Fruit fly (Drosophila melanogaster) whole organism, embryonic: ENCODE data around the gene CG3862.
A peak's percentile ranks its signal among the peaks of the same experiment; 100 is the strongest.

Experiments
- Atf3 ChIP-seq: fragments of 200-800 bp; sonication (Bioruptor generic); optimal IDR thresholded peaks from 3 replicates; lab custom pipeline; 2016; ENCODE audit warnings: missing biosample characterization, missing genetic modification characterization
- Bdp1 ChIP-seq: fragments of 200-800 bp; sonication (Bioruptor generic); optimal IDR thresholded peaks from 3 replicates; lab custom pipeline; 2016; ENCODE audit warnings: missing biosample characterization, missing genetic modification characterization
- CG10366 ChIP-seq: fragments of 200-800 bp; sonication (Bioruptor generic); IDR thresholded peaks from 2 replicates; pipeline ENCODE4 v1.3.6; 2022; ENCODE audit warnings: missing biosample characterization, missing genetic modification characterization
- CG10543 ChIP-seq: fragments of 200-800 bp; sonication (Bioruptor generic); optimal IDR thresholded peaks from 3 replicates; lab custom pipeline; 2017; ENCODE audit warnings: missing biosample characterization, mild to moderate bottlenecking, missing genetic modification characterization, moderate library complexity
- CG10979 ChIP-seq: fragments of 200-800 bp; sonication (Bioruptor generic); optimal IDR thresholded peaks from 2 replicates; lab custom pipeline; 2018; ENCODE audit warnings: missing biosample characterization, mild to moderate bottlenecking, missing genetic modification characterization, moderate library complexity
- CG11696 ChIP-seq: fragments of 200-800 bp; sonication (Bioruptor generic); IDR thresholded peaks from 2 replicates; pipeline ENCODE4 v1.3.6; 2022; ENCODE audit warnings: missing biosample characterization, missing genetic modification characterization
- CG12769 ChIP-seq: fragments of 200-800 bp; sonication (Bioruptor generic); optimal IDR thresholded peaks from 2 replicates; lab custom pipeline; 2019; ENCODE audit warnings: missing biosample characterization, mild to moderate bottlenecking, missing genetic modification characterization, moderate library complexity
- CG14441 ChIP-seq: fragments of 200-800 bp; sonication (Bioruptor generic); IDR thresholded peaks from 2 replicates; pipeline ENCODE4 v1.3.6; 2022; ENCODE audit warnings: missing biosample characterization, missing genetic modification characterization
- CG2120 ChIP-seq: fragments of 200-800 bp; sonication (Bioruptor generic); optimal IDR thresholded peaks from 3 replicates; lab custom pipeline; 2016; ENCODE audit warnings: missing biosample characterization, missing genetic modification characterization
- CG2712 ChIP-seq: fragments of 200-800 bp; optimal IDR thresholded peaks from 3 replicates; lab custom pipeline; 2019; ENCODE audit warnings: missing biosample characterization, mild to moderate bottlenecking, missing genetic modification characterization, moderate library complexity
- CG30020 ChIP-seq: fragments of 200-800 bp; optimal IDR thresholded peaks from 2 replicates; lab custom pipeline; 2019; ENCODE audit warnings: missing biosample characterization, mild to moderate bottlenecking, missing genetic modification characterization, moderate library complexity
- CG31388 ChIP-seq: fragments of 200-800 bp; sonication (Bioruptor generic); optimal IDR thresholded peaks from 2 replicates; lab custom pipeline; 2016; ENCODE audit warnings: missing biosample characterization, missing genetic modification characterization
- CG31441 ChIP-seq: fragments of 200-800 bp; sonication (Bioruptor generic); IDR thresholded peaks from 2 replicates; pipeline ENCODE4 v1.3.6; 2022; ENCODE audit warnings: missing biosample characterization, missing genetic modification characterization
- CG33557 ChIP-seq: fragments of 200-800 bp; sonication (Bioruptor generic); optimal IDR thresholded peaks from 2 replicates; lab custom pipeline; 2019; ENCODE audit warnings: missing biosample characterization, mild to moderate bottlenecking, missing genetic modification characterization, moderate library complexity
- CG42726 ChIP-seq: fragments of 200-800 bp; sonication (Bioruptor generic); IDR thresholded peaks from 2 replicates; pipeline ENCODE4 v1.3.6; 2022; ENCODE audit warnings: missing biosample characterization, missing genetic modification characterization; ENCODE audit not compliant: partially characterized antibody
- CG6654 ChIP-seq: fragments of 200-800 bp; sonication (Bioruptor generic); optimal IDR thresholded peaks from 2 replicates; lab custom pipeline; 2017; ENCODE audit warnings: missing biosample characterization, mild to moderate bottlenecking, missing genetic modification characterization
- CG6791 ChIP-seq: fragments of 200-800 bp; sonication (Bioruptor generic); IDR thresholded peaks from 3 replicates; pipeline ENCODE4 v1.3.6; 2022; ENCODE audit warnings: missing biosample characterization, missing genetic modification characterization; ENCODE audit not compliant: partially characterized antibody
- CG8388 ChIP-seq: fragments of 200-800 bp; sonication (Bioruptor generic); optimal IDR thresholded peaks from 2 replicates; lab custom pipeline; 2019; ENCODE audit warnings: missing biosample characterization, mild to moderate bottlenecking, missing genetic modification characterization, moderate library complexity
- CG9437 ChIP-seq: fragments of 200-800 bp; sonication (Bioruptor generic); optimal IDR thresholded peaks from 2 replicates; lab custom pipeline; 2018; ENCODE audit warnings: missing biosample characterization, mild to moderate bottlenecking, missing genetic modification characterization
- CG9727 ChIP-seq: fragments of 200-800 bp; sonication (Bioruptor generic); optimal IDR thresholded peaks from 3 replicates; lab custom pipeline; 2017; ENCODE audit warnings: missing biosample characterization, mild to moderate bottlenecking, missing genetic modification characterization
- CG9932 ChIP-seq: fragments of 200-800 bp; sonication (Bioruptor generic); IDR thresholded peaks from 2 replicates; pipeline ENCODE4 v1.3.6; 2022; ENCODE audit warnings: missing biosample characterization, missing genetic modification characterization
- HHEX ChIP-seq: fragments of 200-800 bp; sonication (Bioruptor generic); optimal IDR thresholded peaks from 3 replicates; lab custom pipeline; 2017; ENCODE audit warnings: missing biosample characterization, mild to moderate bottlenecking, missing genetic modification characterization, missing genetic modification reagents
- HLH54F ChIP-seq: fragments of 200-800 bp; sonication (Bioruptor generic); optimal IDR thresholded peaks from 3 replicates; lab custom pipeline; 2016; ENCODE audit warnings: missing biosample characterization, missing genetic modification characterization
- HmgZ ChIP-seq: fragments of 200-800 bp; sonication (Bioruptor generic); optimal IDR thresholded peaks from 2 replicates; lab custom pipeline; 2018; ENCODE audit warnings: missing biosample characterization, mild to moderate bottlenecking, missing genetic modification characterization
- Hmr ChIP-seq: fragments of 200-800 bp; sonication (Bioruptor generic); optimal IDR thresholded peaks from 3 replicates; lab custom pipeline; 2017; ENCODE audit warnings: mild to moderate bottlenecking, missing biosample characterization, missing genetic modification reagents, missing genetic modification characterization
- Hr78 ChIP-seq, 2 experiments: fragments of 200-800 bp in 1 of 2; fragments of >200 bp in 1 of 2; sonication (Bioruptor generic) in 1 of 2; optimal IDR thresholded peaks; 2 replicates each; lab custom pipeline; 2017 to 2019; ENCODE audit warnings: missing biosample characterization in 2 of 2, missing genetic modification characterization in 2 of 2, mild to moderate bottlenecking in 1 of 2, moderate library complexity in 1 of 2
- Pdp1 ChIP-seq, 2 experiments: fragments of 200-800 bp; sonication (Bioruptor generic); optimal IDR thresholded peaks; 3 replicates each; lab custom pipeline; 2016; ENCODE audit warnings: missing biosample characterization in 2 of 2, missing genetic modification characterization in 2 of 2, mild to moderate bottlenecking in 1 of 2, moderate library complexity in 1 of 2
- Sox102F ChIP-seq: fragments of 200-800 bp; sonication (Bioruptor generic); optimal IDR thresholded peaks from 2 replicates; lab custom pipeline; 2018; ENCODE audit warnings: missing biosample characterization, mild to moderate bottlenecking, missing genetic modification characterization, moderate library complexity
- Taf1 ChIP-seq: fragments of 200-800 bp; sonication (Bioruptor generic); IDR thresholded peaks from 2 replicates; pipeline ENCODE4 v1.3.6; 2022; ENCODE audit warnings: missing biosample characterization, missing genetic modification characterization
- Trl ChIP-seq, 3 experiments: fragments of >200 bp in 2 of 3; fragments of 200-800 bp in 1 of 3; sonication (Bioruptor generic) in 1 of 3; optimal IDR thresholded peaks; 2 replicates in 1 of 3; 3 replicates in 2 of 3; lab custom pipeline; 2016 to 2017; ENCODE audit warnings: missing biosample characterization in 1 of 3, missing genetic modification characterization in 1 of 3
- ac ChIP-seq: fragments of 200-800 bp; sonication (Bioruptor generic); optimal IDR thresholded peaks from 3 replicates; lab custom pipeline; 2017; ENCODE audit warnings: missing biosample characterization, mild to moderate bottlenecking, missing genetic modification characterization
- crp ChIP-seq, 2 experiments: fragments of 200-800 bp; sonication (Bioruptor generic); optimal IDR thresholded peaks; 2 replicates in 1 of 2; 3 replicates in 1 of 2; lab custom pipeline; 2017; ENCODE audit warnings: missing biosample characterization in 2 of 2, missing genetic modification characterization in 2 of 2, mild to moderate bottlenecking in 1 of 2, moderate library complexity in 1 of 2
- dpn ChIP-seq, 2 experiments: fragments of 200-800 bp; sonication (Bioruptor generic); optimal IDR thresholded peaks; 3 replicates each; lab custom pipeline; 2016; ENCODE audit warnings: missing biosample characterization in 2 of 2, missing genetic modification characterization in 2 of 2
- eyg ChIP-seq: fragments of 200-800 bp; sonication (Bioruptor generic); optimal IDR thresholded peaks from 3 replicates; lab custom pipeline; 2016; ENCODE audit warnings: missing biosample characterization, missing genetic modification characterization
- fd102C ChIP-seq: fragments of 200-800 bp; sonication (Bioruptor generic); optimal IDR thresholded peaks from 2 replicates; lab custom pipeline; 2018; ENCODE audit warnings: missing biosample characterization, mild to moderate bottlenecking, missing genetic modification characterization, moderate library complexity
- gsb ChIP-seq: fragments of 200-800 bp; sonication (Bioruptor generic); IDR thresholded peaks from 2 replicates; pipeline ENCODE4 v1.3.6; 2022; ENCODE audit warnings: missing biosample characterization, missing genetic modification characterization
- kah ChIP-seq: fragments of 200-800 bp; sonication (Bioruptor generic); optimal IDR thresholded peaks from 2 replicates; lab custom pipeline; 2018; ENCODE audit warnings: missing biosample characterization, mild to moderate bottlenecking, missing genetic modification characterization
- kay ChIP-seq: fragments of 200-800 bp; sonication (Bioruptor generic); optimal IDR thresholded peaks from 2 replicates; lab custom pipeline; 2016; ENCODE audit warnings: missing biosample characterization, missing genetic modification characterization
- lola ChIP-seq, 3 experiments: fragments of >200 bp in 2 of 3; fragments of 200-800 bp in 1 of 3; sonication (Bioruptor generic) in 1 of 3; optimal IDR thresholded peaks; 2 replicates each; lab custom pipeline; 2017 to 2019; ENCODE audit warnings: missing biosample characterization in 3 of 3, missing genetic modification characterization in 3 of 3, mild to moderate bottlenecking in 1 of 3, moderate library complexity in 1 of 3
- odd ChIP-seq: fragments of 200-800 bp; sonication (Bioruptor generic); optimal IDR thresholded peaks from 2 replicates; lab custom pipeline; 2017; ENCODE audit warnings: missing biosample characterization, mild to moderate bottlenecking, missing genetic modification characterization
- pnt ChIP-seq: fragments of 200-800 bp; sonication (Bioruptor generic); optimal IDR thresholded peaks from 3 replicates; lab custom pipeline; 2016; ENCODE audit warnings: missing biosample characterization, missing genetic modification characterization
- psq ChIP-seq: fragments of 200-800 bp; sonication (Bioruptor generic); optimal IDR thresholded peaks from 2 replicates; lab custom pipeline; 2017; ENCODE audit warnings: missing biosample characterization, missing genetic modification characterization
- ro ChIP-seq: fragments of 200-800 bp; sonication (Bioruptor generic); IDR thresholded peaks from 2 replicates; pipeline ENCODE4 v1.3.6; 2022; ENCODE audit warnings: missing biosample characterization, missing genetic modification characterization
- sisA ChIP-seq: fragments of 200-800 bp; sonication (Bioruptor generic); IDR thresholded peaks from 2 replicates; pipeline ENCODE4 v1.3.6; 2022; ENCODE audit warnings: missing biosample characterization, missing genetic modification characterization
- slp2 ChIP-seq: fragments of 200-800 bp; sonication (Bioruptor generic); optimal IDR thresholded peaks from 2 replicates; lab custom pipeline; 2016; ENCODE audit warnings: missing biosample characterization, missing genetic modification characterization
- sna ChIP-seq: fragments of 200-800 bp; sonication (Bioruptor generic); IDR thresholded peaks from 2 replicates; pipeline ENCODE4 v1.3.6; 2022; ENCODE audit warnings: missing biosample characterization, missing genetic modification characterization; ENCODE audit not compliant: partially characterized antibody
- tup ChIP-seq: fragments of 200-800 bp; sonication (Bioruptor generic); optimal IDR thresholded peaks from 2 replicates; lab custom pipeline; 2016; ENCODE audit warnings: missing biosample characterization, mild to moderate bottlenecking, missing genetic modification characterization, moderate library complexity
- vvl ChIP-seq: fragments of 200-800 bp; sonication (Bioruptor generic); IDR thresholded peaks from 2 replicates; pipeline ENCODE4 v1.3.6; 2022; ENCODE audit warnings: missing biosample characterization, missing genetic modification characterization

Gene CG3862

DNA sequence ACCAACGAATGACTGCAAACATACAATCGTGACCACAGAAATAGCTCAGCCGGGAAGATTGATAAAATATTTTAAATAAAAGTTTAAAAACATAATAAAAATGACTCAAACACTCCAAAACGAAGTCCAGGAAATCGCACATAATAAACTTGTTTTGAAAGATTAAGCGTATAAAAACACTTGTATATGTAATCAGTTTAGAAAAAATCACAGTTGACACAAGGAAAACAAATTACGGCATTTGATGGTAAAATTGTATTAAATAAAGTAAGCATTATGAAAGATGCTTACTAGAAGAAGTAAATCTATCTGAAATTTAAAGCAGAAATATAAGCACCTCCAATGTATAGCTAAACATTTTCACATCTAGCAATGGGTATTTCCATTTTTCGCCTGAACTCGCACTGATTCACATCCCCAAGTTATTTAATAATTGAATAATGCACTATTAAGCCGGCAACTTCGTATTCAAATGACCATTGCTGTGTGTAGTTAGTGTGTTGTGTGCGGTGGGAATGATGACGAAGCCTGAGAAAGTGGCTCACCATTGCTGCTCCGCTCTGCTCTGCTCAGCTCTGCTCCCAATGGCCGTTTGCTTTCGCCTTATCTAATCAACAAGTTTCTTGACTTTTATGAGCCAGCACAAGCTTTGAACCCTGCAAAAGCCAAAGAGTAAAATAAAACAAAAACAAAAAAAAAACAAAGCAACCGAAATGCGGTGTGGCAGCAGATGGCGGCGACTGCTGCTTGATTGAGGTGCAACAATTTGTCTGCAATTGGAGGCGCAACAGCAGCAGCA is 21.7 kb upstream of the CG3862 start (continued):
- TF ChIP-seq sisA (GFP tag; lab: Robert Waterston, UW) (no peak), sna (GFP tag; lab: Robert Waterston, UW) (no peak), Pdp1 (GFP tag; optimal IDR thresholded peaks at IDR 0.05; lab: Kevin White, UChicago) (peak in 1 of 2 experiments; percentile 15), Trl (optimal IDR thresholded peaks at IDR 0.05; lab: Kevin White, UChicago) (no peak), Trl (GFP tag; optimal IDR thresholded peaks at IDR 0.05; lab: Kevin White, UChicago) (no peak), CG9437 (GFP tag; lab: Kevin White, UChicago) (peak; percentile 32), ac (GFP tag; lab: Kevin White, UChicago) (no peak), CG6654 (GFP tag; lab: Kevin White, UChicago) (peak; percentile 1), psq (GFP tag; lab: Kevin White, UChicago) (no peak), CG31388 (GFP tag; lab: Kevin White, UChicago) (no peak), Atf3 (GFP tag; lab: Kevin White, UChicago) (no peak), vvl (GFP tag; lab: Robert Waterston, UW) (no peak), CG6791 (GFP tag; lab: Robert Waterston, UW) (no peak), CG14441 (no peak), dpn (GFP tag; optimal IDR thresholded peaks at IDR 0.05; lab: Kevin White, UChicago) (peak in 1 of 2 experiments; percentile 13), CG33557 (no peak), CG42726 (GFP tag; lab: Robert Waterston, UW) (no peak), CG2120 (GFP tag; lab: Kevin White, UChicago) (peak; percentile 12), pnt (GFP tag; lab: Kevin White, UChicago) (no peak), CG8388 (GFP tag; lab: Kevin White, UChicago) (peak; percentile 22), HmgZ (tag; lab: Kevin White, UChicago) (no peak), CG9932 (no peak), CG2712 (peak; percentile 26), CG9727 (GFP tag; lab: Kevin White, UChicago) (no peak), CG10979 (tag; lab: Kevin White, UChicago) (peak; percentile 4), fd102C (GFP tag; lab: Kevin White, UChicago) (no peak), ro (no peak), CG11696 (GFP tag; lab: Robert Waterston, UW) (peak; percentile 62; the same call in 1 of the 2 replicates), crp (GFP tag; optimal IDR thresholded peaks at IDR 0.05; lab: Kevin White, UChicago) (no peak), Bdp1 (GFP tag; lab: Kevin White, UChicago) (no peak), tup (no peak), slp2 (GFP tag; lab: Kevin White, UChicago) (no peak), HHEX (GFP tag; lab: Kevin White, UChicago) (no peak), CG10366 (GFP tag; lab: Robert Waterston, UW) (no peak), lola (GFP tag; optimal IDR thresholded peaks at IDR 0.05; lab: Kevin White, UChicago) (no peak), CG12769 (no peak), Sox102F (GFP tag; lab: Kevin White, UChicago) (peak; percentile 7), CG31441 (GFP tag; lab: Robert Waterston, UW) (peak; percentile 42; the same call in 1 of the 2 replicates), odd (GFP tag; lab: Kevin White, UChicago) (no peak), CG10543 (GFP tag; lab: Kevin White, UChicago) (no peak), Hmr (GFP tag; lab: Kevin White, UChicago) (no peak), CG30020 (tag; lab: Kevin White, UChicago) (no peak), gsb (GFP tag; lab: Robert Waterston, UW) (no peak), kay (GFP tag; lab: Kevin White, UChicago) (peak; percentile 5), Hr78 (GFP tag; optimal IDR thresholded peaks at IDR 0.05; lab: Kevin White, UChicago) (peak in 1 of 2 experiments; percentile 75), Taf1 (no peak), HLH54F (GFP tag; lab: Kevin White, UChicago) (no peak), kah (GFP tag; lab: Kevin White, UChicago) (no peak), eyg (no peak)
